Worm (Caenorhabditis elegans): Measurements from ENCODE around the gene mrpl-48.

mrpl-48 gene

DNA sequence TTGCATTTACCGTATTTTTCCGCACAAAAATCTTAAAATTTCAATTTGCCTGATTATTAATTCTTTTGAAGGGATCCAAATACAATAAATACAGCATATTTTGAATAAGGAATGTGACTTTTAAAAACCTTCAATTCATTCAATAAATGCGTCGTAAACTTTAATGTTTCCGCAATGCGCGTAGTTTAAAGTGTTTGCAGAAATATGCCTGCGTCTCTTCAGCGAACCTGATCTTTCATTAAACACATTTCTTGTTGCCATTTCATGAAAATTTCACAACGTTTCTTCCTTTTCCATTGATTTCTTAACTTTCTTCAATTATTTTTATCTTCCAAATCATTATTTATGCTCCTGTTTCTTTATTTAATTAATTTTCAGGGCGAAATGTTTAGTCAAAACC lies 1.2 kb upstream of the mrpl-48 start, which contains the start of gene vps-37 (continued):
- TF ChIP-seq ceh-90 (tag; optimal IDR thresholded peaks at IDR 0.05), result no peak
- peak; percentile 82 for TF ChIP-seq nhr-19 (GFP tag; conservative IDR thresholded peaks at IDR 0.05)
- TF ChIP-seq elt-2 (tag; optimal IDR thresholded peaks at IDR 0.05), result no peak
- TF ChIP-seq efl-3 (GFP tag; optimal IDR thresholded peaks at IDR 0.05), result no peak
- no peak for TF ChIP-seq nhr-76 (tag; optimal IDR thresholded peaks at IDR 0.05)
- TF ChIP-seq C34B4.2 (tag; optimal IDR thresholded peaks at IDR 0.05), result no peak
- peak; percentile 86 for TF ChIP-seq unc-130 (tag; optimal IDR thresholded peaks at IDR 0.05)
- TF ChIP-seq lin-15B (tag; optimal IDR thresholded peaks at IDR 0.05), result peak; percentile 78
- peak; percentile 79 for TF ChIP-seq lin-14 (GFP tag; optimal IDR thresholded peaks at IDR 0.05)
- TF ChIP-seq lin-35 (GFP tag; optimal IDR thresholded peaks at IDR 0.05), result peak; percentile 88 to 90
- TF ChIP-seq ets-5 (GFP tag; IDR thresholded peaks at IDR 0.05), result no peak
- TF ChIP-seq grh-1 (GFP tag; IDR thresholded peaks at IDR 0.05), result peak; percentile 56; the same call in 1 of the 2 replicates
- TF ChIP-seq snpc-4 (tag; optimal IDR thresholded peaks at IDR 0.05), result peak; percentile 85
- peak; percentile 86 for TF ChIP-seq rnt-1 (tag; optimal IDR thresholded peaks at IDR 0.05)
- peak; percentile 77 for TF ChIP-seq lin-13 (GFP tag; optimal IDR thresholded peaks at IDR 0.05)
- no peak for TF ChIP-seq egl-13 (tag; optimal IDR thresholded peaks at IDR 0.05)
- TF ChIP-seq nhr-90 (tag; optimal IDR thresholded peaks at IDR 0.05; ENCODE audit: poor library complexity), result peak; percentile 74
- peak; percentile 69 for TF ChIP-seq irx-1 (tag; optimal IDR thresholded peaks at IDR 0.05)
- TF ChIP-seq elt-3 (tag; optimal IDR thresholded peaks at IDR 0.05), result peak in 2 of 6 experiments; percentile 9 to 52
- TF ChIP-seq ama-1 (optimal IDR thresholded peaks at IDR 0.05), result peak; percentile 25
- TF ChIP-seq C16A3.4 (tag; optimal IDR thresholded peaks at IDR 0.05), result peak; percentile 87
- peak; percentile 58 for TF ChIP-seq fkh-8 (tag; optimal IDR thresholded peaks at IDR 0.05)
- TF ChIP-seq tlp-1 (tag; optimal IDR thresholded peaks at IDR 0.05), result no peak
- TF ChIP-seq snu-23 (GFP tag; optimal IDR thresholded peaks at IDR 0.05), result peak; percentile 88
- TF ChIP-seq blmp-1 (tag; optimal IDR thresholded peaks at IDR 0.05), result peak; percentile 62
- peak; percentile 74 to 85 (median 84) for TF ChIP-seq dpl-1 (GFP tag; optimal IDR thresholded peaks at IDR 0.05)
- TF ChIP-seq nhr-77 (tag; optimal IDR thresholded peaks at IDR 0.05), result no peak
- TF ChIP-seq hlh-4 (tag; optimal IDR thresholded peaks at IDR 0.05), result no peak
- TF ChIP-seq fkh-10 (GFP tag; optimal IDR thresholded peaks at IDR 0.05), result no peak
- peak; percentile 57 for TF ChIP-seq skn-1 (tag; optimal IDR thresholded peaks at IDR 0.05)
- no peak for TF ChIP-seq pag-3 (tag; optimal IDR thresholded peaks at IDR 0.05; ENCODE audit: borderline replicate concordance, insufficient read depth)
- TF ChIP-seq aly-2 (tag; optimal IDR thresholded peaks at IDR 0.05), result peak; percentile 79
- no peak for TF ChIP-seq aha-1 (tag; optimal IDR thresholded peaks at IDR 0.05)
- TF ChIP-seq ces-1 (GFP tag; optimal IDR thresholded peaks at IDR 0.05), result peak; percentile 50
- TF ChIP-seq F16B12.6 (tag; optimal IDR thresholded peaks at IDR 0.05), result peak; percentile 99
- no peak for TF ChIP-seq ceh-88 (GFP tag; IDR thresholded peaks at IDR 0.05)
- TF ChIP-seq C04F5.9 (tag; optimal IDR thresholded peaks at IDR 0.05), result peak; percentile 37
- peak; percentile 79 for TF ChIP-seq nhr-20 (tag; optimal IDR thresholded peaks at IDR 0.05)
- peak; percentile 54 for TF ChIP-seq lir-3 (tag; optimal IDR thresholded peaks at IDR 0.05; ENCODE audit: poor library complexity)
- peak; percentile 91 for TF ChIP-seq efl-1 (optimal IDR thresholded peaks at IDR 0.05)
- TF ChIP-seq efl-1 (GFP tag; optimal IDR thresholded peaks at IDR 0.05 in 1 of 2), result peak; percentile 83 to 98
- TF ChIP-seq alr-1 (tag; optimal IDR thresholded peaks at IDR 0.05; ENCODE audit: borderline replicate concordance), result no peak
- no peak for TF ChIP-seq nhr-28 (tag; optimal IDR thresholded peaks at IDR 0.05)
- TF ChIP-seq mep-1 (tag; optimal IDR thresholded peaks at IDR 0.05), result peak; percentile 94
- peak; percentile 81 for TF ChIP-seq nhr-85 (tag)
- TF ChIP-seq sptf-1 (tag; optimal IDR thresholded peaks at IDR 0.05), result no peak
- peak; percentile 2 for TF ChIP-seq unc-30 (tag; optimal IDR thresholded peaks at IDR 0.05)
- TF ChIP-seq nhr-237 (tag; optimal IDR thresholded peaks at IDR 0.05), result peak; percentile 27
- TF ChIP-seq unc-86 (tag; optimal IDR thresholded peaks at IDR 0.05), result peak; percentile 70
